Worm (Caenorhabditis elegans) whole organism, L1 larva: ENCODE results near the gene W02A2.12.

Experiments
- C04F5.9 ChIP-seq: sonication (generic microtip); optimal IDR thresholded peaks from 2 replicates; lab custom pipeline; 2016; ENCODE audit warnings: missing genetic modification characterization, missing compliant biosample characterization
- C16A3.4 ChIP-seq: fragments of 150-350 bp; optimal IDR thresholded peaks from 2 replicates; lab custom pipeline; 2014; ENCODE audit warnings: missing biosample characterization, missing genetic modification characterization
- C34B4.2 ChIP-seq: sonication (generic microtip); optimal IDR thresholded peaks from 2 replicates; lab custom pipeline; 2017; ENCODE audit warnings: mild to moderate bottlenecking, missing genetic modification characterization, missing compliant biosample characterization
- Y116A8C.19 ChIP-seq: sonication (generic microtip); optimal IDR thresholded peaks from 2 replicates; lab custom pipeline; 2016; ENCODE audit warnings: missing compliant biosample characterization, missing genetic modification characterization, borderline replicate concordance
- aha-1 ChIP-seq: fragments of 150-350 bp; optimal IDR thresholded peaks from 2 replicates; lab custom pipeline; 2014; ENCODE audit warnings: missing biosample characterization, missing genetic modification characterization
- alr-1 ChIP-seq: fragments of 200-800 bp; sonication (Bioruptor generic); optimal IDR thresholded peaks from 2 replicates; lab custom pipeline; 2018; ENCODE audit warnings: borderline replicate concordance, mild to moderate bottlenecking, missing genetic modification characterization, missing compliant biosample characterization
- ceh-63 ChIP-seq: fragments of 200-800 bp; sonication (Bioruptor generic); optimal IDR thresholded peaks from 2 replicates; lab custom pipeline; 2018; ENCODE audit warnings: mild to moderate bottlenecking, missing genetic modification characterization, missing compliant biosample characterization
- ceh-8 ChIP-seq: fragments of 200-800 bp; sonication (Bioruptor generic); optimal IDR thresholded peaks from 2 replicates; lab custom pipeline; 2018; ENCODE audit warnings: mild to moderate bottlenecking, missing genetic modification characterization, moderate library complexity, missing compliant biosample characterization
- ceh-82 ChIP-seq, 3 experiments: fragments of 150-350 bp in 1 of 3; sonication (generic microtip) in 2 of 3; optimal IDR thresholded peaks; 2 replicates each; lab custom pipeline; 2014 to 2017; ENCODE audit warnings: missing biosample characterization in 3 of 3, missing genetic modification characterization in 3 of 3
- ceh-90 ChIP-seq: sonication (generic microtip); optimal IDR thresholded peaks from 2 replicates; lab custom pipeline; 2016; ENCODE audit warnings: missing genetic modification characterization, missing compliant biosample characterization
- efl-1 ChIP-seq, 4 experiments: fragments of 150-350 bp; optimal IDR thresholded peaks in 3 of 4; peaks in 1 of 4; 1 replicate in 1 of 4; 2 replicates in 3 of 4; lab custom pipeline; 2014; ENCODE audit warnings: missing biosample characterization in 2 of 4, missing genetic modification characterization in 2 of 4, missing genetic modification reagents in 2 of 4
- efl-3 ChIP-seq: fragments of 200-800 bp; sonication (Bioruptor generic); optimal IDR thresholded peaks from 2 replicates; lab custom pipeline; 2018; ENCODE audit warnings: mild to moderate bottlenecking, missing genetic modification characterization, missing compliant biosample characterization
- elt-3 ChIP-seq, 6 experiments: fragments of 150-350 bp in 1 of 6; sonication (generic microtip); optimal IDR thresholded peaks; 2 replicates each; lab custom pipeline; 2017 to 2018; ENCODE audit warnings: missing biosample characterization in 6 of 6, missing genetic modification characterization in 6 of 6, inconsistent platforms in 1 of 6
- fkh-4 ChIP-seq: sonication (generic microtip); optimal IDR thresholded peaks from 2 replicates; lab custom pipeline; 2016; ENCODE audit warnings: missing compliant biosample characterization, missing genetic modification characterization, borderline replicate concordance
- fkh-8 ChIP-seq: sonication (generic microtip); optimal IDR thresholded peaks from 2 replicates; lab custom pipeline; 2016; ENCODE audit warnings: mild to moderate bottlenecking, missing genetic modification characterization, missing compliant biosample characterization
- fos-1 ChIP-seq: fragments of 150-350 bp; optimal IDR thresholded peaks from 2 replicates; lab custom pipeline; 2014; ENCODE audit warnings: missing biosample characterization, missing genetic modification characterization
- grh-1 ChIP-seq: fragments of 200-800 bp; sonication (Bioruptor generic); IDR thresholded peaks from 2 replicates; pipeline ENCODE4 v1.3.6; 2022; ENCODE audit warnings: missing genetic modification reagents, missing genetic modification characterization, missing compliant biosample characterization
- hlh-17 ChIP-seq: fragments of 200-800 bp; sonication (Bioruptor generic); optimal IDR thresholded peaks from 2 replicates; lab custom pipeline; 2018; ENCODE audit warnings: missing genetic modification characterization, mild to moderate bottlenecking, missing compliant biosample characterization, moderate library complexity, borderline replicate concordance
- irx-1 ChIP-seq: sonication (generic microtip); optimal IDR thresholded peaks from 2 replicates; lab custom pipeline; 2016; ENCODE audit warnings: missing genetic modification characterization, missing compliant biosample characterization
- isw-1 ChIP-seq: fragments of 200-800 bp; sonication (Bioruptor generic); IDR thresholded peaks from 2 replicates; pipeline ENCODE4 v1.3.6; 2022; ENCODE audit warnings: missing genetic modification characterization, missing compliant biosample characterization
- jun-1 ChIP-seq: fragments of 150-350 bp; optimal IDR thresholded peaks from 2 replicates; lab custom pipeline; 2014; ENCODE audit warnings: missing biosample characterization, missing genetic modification reagents, missing genetic modification characterization
- lin-14 ChIP-seq: fragments of 200-800 bp; sonication (Bioruptor generic); optimal IDR thresholded peaks from 2 replicates; lab custom pipeline; 2018; ENCODE audit warnings: mild to moderate bottlenecking, missing genetic modification characterization, moderate library complexity, missing compliant biosample characterization
- lin-15B ChIP-seq: fragments of 150-350 bp; sonication (generic microtip); optimal IDR thresholded peaks from 3 replicates; lab custom pipeline; 2014; ENCODE audit warnings: missing biosample characterization, missing genetic modification characterization
- lin-35 ChIP-seq, 2 experiments: fragments of 150-350 bp; optimal IDR thresholded peaks; 2 replicates each; lab custom pipeline; 2014; ENCODE audit warnings: missing biosample characterization in 2 of 2, missing genetic modification characterization in 2 of 2, missing genetic modification reagents in 2 of 2
- lir-3 ChIP-seq: sonication (generic microtip); optimal IDR thresholded peaks from 2 replicates; lab custom pipeline; 2016; ENCODE audit warnings: mild to moderate bottlenecking, missing genetic modification characterization, moderate library complexity, missing compliant biosample characterization; ENCODE audit not compliant: poor library complexity
- lsy-2 ChIP-seq, 2 experiments: fragments of 150-350 bp; optimal IDR thresholded peaks; 2 replicates each; lab custom pipeline; 2014; ENCODE audit warnings: missing biosample characterization in 2 of 2, missing genetic modification characterization in 2 of 2
- mab-9 ChIP-seq: fragments of 200-800 bp; sonication (Bioruptor generic); IDR thresholded peaks from 2 replicates; pipeline ENCODE4 v1.3.6; 2022; ENCODE audit warnings: missing genetic modification reagents, missing genetic modification characterization, missing compliant biosample characterization
- mdl-1 ChIP-seq, 2 experiments: fragments of 150-350 bp; optimal IDR thresholded peaks; 2 replicates each; lab custom pipeline; 2014 to 2017; ENCODE audit warnings: missing biosample characterization in 2 of 2, missing genetic modification characterization in 2 of 2, inconsistent platforms in 1 of 2
- mef-2 ChIP-seq: fragments of 150-350 bp; optimal IDR thresholded peaks from 2 replicates; lab custom pipeline; 2014; ENCODE audit warnings: missing biosample characterization, missing genetic modification characterization
- nhr-20 ChIP-seq: sonication (generic microtip); optimal IDR thresholded peaks from 2 replicates; lab custom pipeline; 2016; ENCODE audit warnings: mild to moderate bottlenecking, missing genetic modification characterization, missing compliant biosample characterization
- nhr-47 ChIP-seq: sonication (generic microtip); optimal IDR thresholded peaks from 2 replicates; lab custom pipeline; 2016; ENCODE audit warnings: mild to moderate bottlenecking, missing genetic modification characterization, moderate library complexity, missing compliant biosample characterization
- nhr-71 ChIP-seq: sonication (generic microtip); optimal IDR thresholded peaks from 2 replicates; lab custom pipeline; 2016; ENCODE audit warnings: mild to moderate bottlenecking, missing genetic modification characterization, moderate library complexity, missing compliant biosample characterization
- nhr-76 ChIP-seq: sonication (generic microtip); optimal IDR thresholded peaks from 2 replicates; lab custom pipeline; 2017; ENCODE audit warnings: missing biosample characterization, missing genetic modification characterization
- nhr-90 ChIP-seq: sonication (generic microtip); optimal IDR thresholded peaks from 2 replicates; lab custom pipeline; 2016; ENCODE audit warnings: mild to moderate bottlenecking, missing genetic modification characterization, missing compliant biosample characterization; ENCODE audit not compliant: poor library complexity
- rnt-1 ChIP-seq: sonication (generic microtip); optimal IDR thresholded peaks from 2 replicates; lab custom pipeline; 2016; ENCODE audit warnings: mild to moderate bottlenecking, missing genetic modification characterization, moderate library complexity, missing compliant biosample characterization
- snu-23 ChIP-seq: sonication (generic microtip); optimal IDR thresholded peaks from 2 replicates; lab custom pipeline; 2016; ENCODE audit warnings: missing genetic modification characterization, missing compliant biosample characterization
- swsn-7 ChIP-seq: sonication (generic microtip); optimal IDR thresholded peaks from 2 replicates; lab custom pipeline; 2016; ENCODE audit warnings: missing genetic modification characterization, missing compliant biosample characterization
- tbx-2 ChIP-seq: sonication (generic microtip); optimal IDR thresholded peaks from 2 replicates; lab custom pipeline; 2016; ENCODE audit warnings: missing genetic modification characterization, missing compliant biosample characterization
- unc-62 ChIP-seq: fragments of 150-350 bp; optimal IDR thresholded peaks from 2 replicates; lab custom pipeline; 2014; ENCODE audit warnings: missing biosample characterization, missing genetic modification reagents, missing genetic modification characterization
- xbp-1 ChIP-seq: sonication (generic microtip); optimal IDR thresholded peaks from 2 replicates; lab custom pipeline; 2016; ENCODE audit warnings: missing genetic modification characterization, missing compliant biosample characterization
- ztf-4 ChIP-seq: fragments of 150-350 bp; optimal IDR thresholded peaks from 2 replicates; lab custom pipeline; 2014; ENCODE audit warnings: missing biosample characterization, missing genetic modification characterization

Gene W02A2.12

DNA sequence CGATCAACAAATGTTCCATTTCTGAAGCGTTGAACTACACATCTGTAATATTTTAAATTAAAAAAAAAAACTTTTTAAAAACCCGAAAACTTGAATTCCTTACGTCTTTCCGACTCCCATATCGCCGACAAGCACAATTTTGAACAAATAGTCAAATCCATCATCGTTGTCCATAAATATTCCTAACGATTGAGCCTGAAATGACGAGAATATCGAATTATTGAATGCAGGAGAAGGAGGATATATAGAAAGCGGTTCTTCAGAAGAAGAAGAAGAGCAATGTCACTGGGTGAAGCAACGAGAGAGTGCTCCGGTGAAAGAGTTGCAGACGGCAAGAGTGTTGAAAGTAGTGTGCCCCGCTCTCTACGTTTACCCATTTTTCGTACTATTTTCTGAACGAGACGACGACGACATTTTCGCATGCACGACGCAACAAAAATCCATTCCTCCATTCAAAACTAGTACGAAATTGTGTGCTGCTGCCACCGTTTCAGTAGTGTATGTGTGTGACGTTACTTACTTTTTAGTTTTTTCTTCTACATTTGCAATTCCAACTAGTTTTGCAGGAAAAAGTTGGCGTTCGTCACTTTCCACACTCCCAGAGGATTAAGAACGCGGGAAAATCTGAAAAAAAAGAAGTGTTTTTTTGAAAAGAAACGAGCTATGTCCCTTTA is 35.3 kb upstream of the W02A2.12 start, which contains the start of gene rab-19:
Gene rab-19, minus strand, starts transcription at position 624 of the 674 bp plus-strand sequence.
- TF ChIP-seq ceh-90 (tag; lab: Kevin White, UChicago): no peak
- peak; percentile 18 for TF ChIP-seq swsn-7 (tag; lab: Kevin White, UChicago)
- TF ChIP-seq nhr-47 (tag; lab: Kevin White, UChicago): peak; percentile 17
- peak; percentile 19 to 28 for TF ChIP-seq efl-1 (optimal IDR thresholded peaks at IDR 0.05; lab: Kevin White, UChicago)
- peak in 1 of 2 experiments; percentile 9 for TF ChIP-seq efl-1 (GFP tag; optimal IDR thresholded peaks at IDR 0.05 in 1 of 2; lab: Kevin White, UChicago)
- TF ChIP-seq grh-1 (GFP tag; lab: Robert Waterston, UW): no peak
- peak; percentile 14 for TF ChIP-seq xbp-1 (tag; lab: Kevin White, UChicago)
- TF ChIP-seq ztf-4: no peak
- no peak for TF ChIP-seq jun-1 (tag; lab: Kevin White, UChicago)
- no peak for TF ChIP-seq Y116A8C.19 (tag; lab: Kevin White, UChicago)
- TF ChIP-seq lin-35 (GFP tag; optimal IDR thresholded peaks at IDR 0.05; lab: Kevin White, UChicago): peak in 1 of 2 experiments; percentile 30
- TF ChIP-seq C04F5.9 (tag; lab: Kevin White, UChicago): no peak
- TF ChIP-seq nhr-20: no peak
- TF ChIP-seq lin-15B: no peak
- TF ChIP-seq lsy-2 (tag; optimal IDR thresholded peaks at IDR 0.05; lab: Kevin White, UChicago): peak; percentile 1 to 23
- TF ChIP-seq ceh-82 (tag; optimal IDR thresholded peaks at IDR 0.05; lab: Kevin White, UChicago): peak in 2 of 3 experiments; percentile 22 to 43
- no peak for TF ChIP-seq mdl-1 (tag; optimal IDR thresholded peaks at IDR 0.05; lab: Kevin White, UChicago)
- TF ChIP-seq nhr-71 (tag; lab: Kevin White, UChicago): peak; percentile 27
- TF ChIP-seq nhr-76: no peak
- TF ChIP-seq fkh-8 (tag; lab: Kevin White, UChicago): peak; percentile 26
- TF ChIP-seq unc-62 (GFP tag; lab: Kevin White, UChicago): no peak
- peak; percentile 42 for TF ChIP-seq snu-23 (GFP tag; lab: Kevin White, UChicago)

DNA sequence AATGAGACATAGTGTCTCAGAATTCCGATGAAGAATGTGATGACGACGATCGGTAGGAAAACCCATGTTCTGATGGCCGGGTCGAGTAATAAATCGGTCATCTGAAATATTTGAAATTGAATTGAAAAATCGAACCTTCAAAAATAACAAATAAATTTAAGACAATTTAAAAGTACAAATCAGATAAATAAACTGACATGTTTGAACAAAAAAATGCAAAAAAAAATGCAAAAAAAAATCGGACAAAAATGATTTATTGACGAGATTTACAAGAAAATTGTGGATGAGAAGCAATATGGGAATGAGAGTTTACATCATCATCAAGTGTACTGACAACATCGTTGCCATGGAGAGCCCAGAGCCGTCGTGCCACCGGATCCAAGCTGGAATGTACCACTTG is 33.2 kb upstream of the W02A2.12 start, which contains the start of gene emc-3:
Gene emc-3, minus strand, starts transcription at position 101 of the 400 bp plus-strand sequence.
- TF ChIP-seq ceh-8 (GFP tag; lab: Kevin White, UChicago): no peak
- TF ChIP-seq nhr-71 (tag; lab: Kevin White, UChicago): no peak
- TF ChIP-seq aha-1: no peak
- no peak for TF ChIP-seq hlh-17 (GFP tag; lab: Kevin White, UChicago)
- no peak for TF ChIP-seq tbx-2 (tag; lab: Kevin White, UChicago)
- TF ChIP-seq C04F5.9 (tag; lab: Kevin White, UChicago): no peak

DNA sequence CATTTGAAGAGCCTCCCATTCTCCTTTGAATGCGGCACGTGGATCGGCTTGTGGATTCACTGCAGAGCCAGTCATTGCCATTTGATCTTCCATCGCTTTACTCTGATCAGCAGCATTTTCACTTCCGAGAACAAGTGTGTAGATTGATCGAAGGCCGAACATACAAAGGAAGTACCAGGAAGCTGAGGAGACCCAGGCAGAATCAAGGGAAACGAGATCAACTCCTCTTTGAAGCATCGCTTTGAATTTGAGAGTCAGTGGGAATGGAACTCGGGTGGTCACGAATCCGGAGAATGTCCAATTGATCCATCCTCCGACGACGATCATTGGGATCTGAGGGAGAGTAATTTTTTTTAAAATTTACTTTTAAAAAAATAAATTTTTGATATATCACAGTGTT is 31.9 kb upstream of the W02A2.12 start:
- TF ChIP-seq elt-3 (tag; optimal IDR thresholded peaks at IDR 0.05; lab: Kevin White, UChicago) (no peak), irx-1 (tag; lab: Kevin White, UChicago) (no peak), lir-3 (no peak), jun-1 (tag; lab: Kevin White, UChicago) (no peak), swsn-7 (tag; lab: Kevin White, UChicago) (no peak), xbp-1 (tag; lab: Kevin White, UChicago) (no peak), rnt-1 (no peak), mef-2 (tag; lab: Kevin White, UChicago) (no peak), efl-1 (optimal IDR thresholded peaks at IDR 0.05; lab: Kevin White, UChicago) (no peak), efl-1 (GFP tag; optimal IDR thresholded peaks at IDR 0.05 in 1 of 2; lab: Kevin White, UChicago) (peak in 1 of 2 experiments; percentile 58)

DNA sequence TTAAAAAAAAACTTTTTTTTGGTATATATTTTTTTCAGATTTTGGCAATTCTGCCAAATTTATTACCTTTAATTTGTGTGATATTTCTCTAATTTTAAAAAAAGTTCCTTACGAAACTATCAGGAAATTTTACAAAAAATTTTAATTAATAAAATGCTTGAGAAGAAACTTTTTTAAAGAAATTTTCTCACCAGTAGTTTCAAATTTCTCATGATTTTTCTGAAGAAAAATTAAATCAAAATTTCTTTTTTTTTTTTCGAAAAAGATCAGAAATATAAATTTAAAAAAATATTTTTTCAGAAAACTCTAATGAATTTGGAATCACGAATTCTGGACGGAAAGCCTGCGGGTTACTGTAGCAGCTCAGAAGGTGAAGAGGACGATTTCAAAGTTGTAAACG is 29.1 kb upstream of the W02A2.12 start, which contains the start of gene mau-8:
Gene mau-8, plus strand, starts transcription at position 301 of the 400 bp plus-strand sequence.
- TF ChIP-seq nhr-71 (tag; lab: Kevin White, UChicago) (no peak), lin-35 (GFP tag; optimal IDR thresholded peaks at IDR 0.05; lab: Kevin White, UChicago) (no peak), C16A3.4 (tag; lab: Kevin White, UChicago) (no peak), mab-9 (GFP tag; lab: Robert Waterston, UW) (no peak), nhr-76 (no peak), efl-3 (GFP tag; lab: Kevin White, UChicago) (no peak), fos-1 (tag; lab: Kevin White, UChicago) (no peak), alr-1 (tag; lab: Kevin White, UChicago) (no peak), mef-2 (tag; lab: Kevin White, UChicago) (no peak), grh-1 (GFP tag; lab: Robert Waterston, UW) (no peak), fkh-4 (tag; lab: Kevin White, UChicago) (no peak), lin-14 (GFP tag; lab: Kevin White, UChicago) (no peak), isw-1 (no peak), hlh-17 (GFP tag; lab: Kevin White, UChicago) (no peak), ceh-63 (no peak), C34B4.2 (no peak), fkh-8 (tag; lab: Kevin White, UChicago) (no peak), Y116A8C.19 (tag; lab: Kevin White, UChicago) (no peak), nhr-90 (tag; lab: Kevin White, UChicago) (no peak), rnt-1 (no peak)
